Fruit fly (Drosophila melanogaster): ENCODE data around the gene CG33223.

dm6 chrX:8419534-8419933, 64.2 kb downstream of the CG33223 start:
- no peak for TF ChIP-seq CG8478 (optimal IDR thresholded peaks at IDR 0.05)
- TF ChIP-seq CTCF (optimal IDR thresholded peaks at IDR 0.05) = no peak

Measured in S2 (cell line).